Worm (Caenorhabditis elegans) whole organism, young adult: ENCODE data around the gene Y48B6A.1.
"Not testable (repeated sequence)": the region's sequence is repeated elsewhere in the genome, so short reads cannot be mapped to it uniquely, and the experiment has no call there.

Experiments used
- B0019.2 ChIP-seq: fragments of 200-800 bp; sonication (Bioruptor generic); conservative IDR thresholded peaks from 2 replicates; pipeline ENCODE4 v1.3.6; 2022; ENCODE audit warnings: missing genetic modification reagents, missing genetic modification characterization, missing compliant biosample characterization
- B0261.1 ChIP-seq: sonication (generic microtip); optimal IDR thresholded peaks from 2 replicates; lab custom pipeline; 2016; ENCODE audit warnings: mild to moderate bottlenecking, missing genetic modification characterization, moderate library complexity, missing compliant biosample characterization
- C06A6.2 ChIP-seq: fragments of 200-800 bp; sonication (Bioruptor generic); conservative IDR thresholded peaks from 2 replicates; pipeline ENCODE4 v1.3.6; 2022; ENCODE audit warnings: missing genetic modification characterization, missing compliant biosample characterization
- F10E7.11 ChIP-seq: sonication (generic microtip); optimal IDR thresholded peaks from 2 replicates; lab custom pipeline; 2017; ENCODE audit warnings: mild to moderate bottlenecking, missing genetic modification characterization, moderate library complexity, missing compliant biosample characterization
- F33H1.4 ChIP-seq: fragments of 200-800 bp; sonication (Bioruptor generic); IDR thresholded peaks from 2 replicates; pipeline ENCODE4 v1.3.6; 2022; ENCODE audit warnings: missing genetic modification reagents, missing genetic modification characterization, missing compliant biosample characterization
- F49E8.2 ChIP-seq: sonication (generic microtip); optimal IDR thresholded peaks from 3 replicates; lab custom pipeline; 2017; ENCODE audit warnings: missing genetic modification characterization, mild to moderate bottlenecking, missing compliant biosample characterization, antibody characterized with exemption, moderate library complexity; ENCODE audit not compliant: insufficient read depth
- F57C9.4 ChIP-seq: sonication (generic microtip); optimal IDR thresholded peaks from 2 replicates; lab custom pipeline; 2017; ENCODE audit warnings: mild to moderate bottlenecking, missing genetic modification characterization, missing compliant biosample characterization
- K12H6.12 ChIP-seq: fragments of 200-800 bp; sonication (Bioruptor generic); optimal IDR thresholded peaks from 2 replicates; lab custom pipeline; 2018; ENCODE audit warnings: mild to moderate bottlenecking, missing genetic modification characterization, missing compliant biosample characterization
- T07F8.4 ChIP-seq: sonication (generic microtip); optimal IDR thresholded peaks from 2 replicates; lab custom pipeline; 2016; ENCODE audit warnings: mild to moderate bottlenecking, missing genetic modification characterization, moderate library complexity, missing compliant biosample characterization
- Y53F4B.3 ChIP-seq: fragments of 200-800 bp; sonication (Bioruptor generic); IDR thresholded peaks from 2 replicates; pipeline ENCODE4 v1.3.6; 2022; ENCODE audit warnings: missing genetic modification reagents, missing genetic modification characterization, missing compliant biosample characterization
- ZK185.1 ChIP-seq: sonication (generic microtip); optimal IDR thresholded peaks from 2 replicates; lab custom pipeline; 2016; ENCODE audit warnings: mild to moderate bottlenecking, missing genetic modification characterization, missing compliant biosample characterization; ENCODE audit not compliant: poor library complexity, severe bottlenecking
- athp-1 ChIP-seq: sonication (generic microtip); optimal IDR thresholded peaks from 2 replicates; lab custom pipeline; 2017; ENCODE audit warnings: mild to moderate bottlenecking, missing genetic modification characterization, missing compliant biosample characterization
- attf-3 ChIP-seq: fragments of 200-800 bp; sonication (Bioruptor generic); conservative IDR thresholded peaks from 2 replicates; pipeline ENCODE4 v1.3.6; 2022; ENCODE audit warnings: missing genetic modification reagents, missing genetic modification characterization, missing compliant biosample characterization
- ceh-100 ChIP-seq: fragments of 200-800 bp; sonication (Bioruptor generic); IDR thresholded peaks from 2 replicates; pipeline ENCODE4 v1.3.6; 2022; ENCODE audit warnings: missing genetic modification reagents, missing genetic modification characterization, missing compliant biosample characterization
- ceh-58 ChIP-seq: fragments of 200-800 bp; sonication (Bioruptor generic); IDR thresholded peaks from 2 replicates; pipeline ENCODE4 v1.3.6; 2022; ENCODE audit warnings: missing genetic modification characterization, missing compliant biosample characterization
- ceh-79 ChIP-seq: sonication (generic microtip); optimal IDR thresholded peaks from 2 replicates; lab custom pipeline; 2017; ENCODE audit warnings: mild to moderate bottlenecking, missing genetic modification characterization, missing compliant biosample characterization
- dox-1 ChIP-seq: fragments of 200-800 bp; sonication (Bioruptor generic); IDR thresholded peaks from 2 replicates; pipeline ENCODE4 v1.3.6; 2022; ENCODE audit warnings: missing genetic modification reagents, missing genetic modification characterization, missing compliant biosample characterization
- dpl-1 ChIP-seq: fragments of 150-350 bp; optimal IDR thresholded peaks from 2 replicates; lab custom pipeline; 2014; ENCODE audit warnings: missing biosample characterization, missing genetic modification reagents, missing genetic modification characterization
- efl-1 ChIP-seq: fragments of 150-350 bp; optimal IDR thresholded peaks from 2 replicates; lab custom pipeline; 2014; ENCODE audit warnings: missing biosample characterization, missing genetic modification reagents, missing genetic modification characterization
- egl-18 ChIP-seq: fragments of 200-800 bp; sonication (Bioruptor generic); IDR thresholded peaks from 2 replicates; pipeline ENCODE4 v1.3.6; 2022; ENCODE audit warnings: missing genetic modification reagents, missing genetic modification characterization, missing compliant biosample characterization
- egl-44 ChIP-seq: fragments of 200-800 bp; sonication (Bioruptor generic); IDR thresholded peaks from 2 replicates; pipeline ENCODE4 v1.3.6; 2022; ENCODE audit warnings: missing genetic modification reagents, missing genetic modification characterization, missing compliant biosample characterization
- egrh-3 ChIP-seq: fragments of 200-800 bp; sonication (Bioruptor generic); IDR thresholded peaks from 2 replicates; pipeline ENCODE4 v1.3.6; 2022; ENCODE audit warnings: missing genetic modification reagents, missing genetic modification characterization, missing compliant biosample characterization
- ekl-4 ChIP-seq: fragments of 200-800 bp; sonication (Bioruptor generic); IDR thresholded peaks from 2 replicates; pipeline ENCODE4 v1.3.6; 2022; ENCODE audit warnings: missing genetic modification reagents, missing genetic modification characterization, missing compliant biosample characterization
- fkh-3 ChIP-seq: sonication (generic microtip); optimal IDR thresholded peaks from 2 replicates; lab custom pipeline; 2016; ENCODE audit warnings: mild to moderate bottlenecking, missing genetic modification characterization, missing compliant biosample characterization
- hlh-12 ChIP-seq: sonication (generic microtip); optimal IDR thresholded peaks from 2 replicates; lab custom pipeline; 2016; ENCODE audit warnings: missing genetic modification characterization, missing compliant biosample characterization
- let-526 ChIP-seq: fragments of 200-800 bp; sonication (Bioruptor generic); IDR thresholded peaks from 2 replicates; pipeline ENCODE4 v1.3.6; 2022; ENCODE audit warnings: missing genetic modification reagents, missing genetic modification characterization, missing compliant biosample characterization
- lin-35 ChIP-seq, 3 experiments: fragments of 150-350 bp in 2 of 3; sonication (generic microtip) in 1 of 3; optimal IDR thresholded peaks; 2 replicates each; lab custom pipeline; 2014 to 2018; ENCODE audit warnings: missing biosample characterization in 3 of 3, missing genetic modification characterization in 3 of 3, missing genetic modification reagents in 3 of 3
- lin-40 ChIP-seq: sonication (generic microtip); optimal IDR thresholded peaks from 2 replicates; lab custom pipeline; 2016; ENCODE audit warnings: missing genetic modification characterization, mild to moderate bottlenecking, missing compliant biosample characterization, missing genotype, missing genetic modification reagents
- madf-10 ChIP-seq: sonication (generic microtip); optimal IDR thresholded peaks from 2 replicates; lab custom pipeline; 2016; ENCODE audit warnings: mild to moderate bottlenecking, missing genetic modification characterization, missing compliant biosample characterization
- madf-6 ChIP-seq: fragments of 200-800 bp; sonication (Bioruptor generic); IDR thresholded peaks from 2 replicates; pipeline ENCODE4 v1.3.6; 2022; ENCODE audit warnings: missing genetic modification reagents, missing genetic modification characterization, missing compliant biosample characterization
- mcd-1 ChIP-seq: fragments of 200-800 bp; sonication (Bioruptor generic); IDR thresholded peaks from 2 replicates; pipeline ENCODE4 v1.3.6; 2022; ENCODE audit warnings: missing genetic modification reagents, missing genetic modification characterization, missing compliant biosample characterization
- mes-4 ChIP-seq: sonication (generic microtip); optimal IDR thresholded peaks from 2 replicates; lab custom pipeline; 2016; ENCODE audit warnings: missing genotype, missing genetic modification characterization, missing compliant biosample characterization
- nhr-120 ChIP-seq: fragments of 200-800 bp; sonication (Bioruptor generic); IDR thresholded peaks from 2 replicates; pipeline ENCODE4 v1.3.6; 2022; ENCODE audit warnings: missing genetic modification characterization, missing compliant biosample characterization
- pha-4 ChIP-seq: fragments of 150-350 bp; sonication (generic microtip); optimal IDR thresholded peaks from 2 replicates; lab custom pipeline; 2014; ENCODE audit warnings: missing biosample characterization, missing genetic modification reagents, missing genetic modification characterization
- snpc-4 ChIP-seq, 5 experiments: fragments of 150-350 bp in 1 of 5; sonication (generic microtip) in 4 of 5; optimal IDR thresholded peaks; 2 replicates each; lab custom pipeline; 2014 to 2018; ENCODE audit warnings: missing genetic modification characterization in 5 of 5, missing biosample characterization in 3 of 5, antibody characterized with exemption in 2 of 5, mild to moderate bottlenecking in 2 of 5, missing compliant biosample characterization in 2 of 5, missing genotype in 2 of 5, moderate library complexity in 2 of 5, missing genetic modification reagents in 1 of 5
- sptf-2 ChIP-seq: fragments of 200-800 bp; sonication (Bioruptor generic); optimal IDR thresholded peaks from 2 replicates; lab custom pipeline; 2018; ENCODE audit warnings: mild to moderate bottlenecking, missing genetic modification characterization, missing compliant biosample characterization
- unc-130 ChIP-seq: sonication (generic microtip); optimal IDR thresholded peaks from 2 replicates; lab custom pipeline; 2016; ENCODE audit warnings: missing genetic modification reagents, missing genetic modification characterization, missing compliant biosample characterization
- zfh-2 ChIP-seq: fragments of 200-800 bp; sonication (Bioruptor generic); conservative IDR thresholded peaks from 2 replicates; pipeline ENCODE4 v1.3.6; 2022; ENCODE audit warnings: missing genetic modification reagents, missing genetic modification characterization, missing compliant biosample characterization
- ztf-28 ChIP-seq: fragments of 200-800 bp; sonication (Bioruptor generic); IDR thresholded peaks from 2 replicates; pipeline ENCODE4 v1.3.6; 2022; ENCODE audit warnings: missing genetic modification reagents, missing genetic modification characterization, missing compliant biosample characterization

Gene Y48B6A.1

ce11 chrII:14142098-14142554, 12.0 kb downstream of the Y48B6A.1 start, which contains the start of gene cacn-1 (continued):
- 0 out of 2 replicates have a peak, but pooled peaks have one; percentile 24 for TF ChIP-seq B0019.2 (GFP tag; lab: Robert Waterston, UW)
- peak; percentile 20 for TF ChIP-seq athp-1
- TF ChIP-seq ceh-100 (GFP tag; lab: Robert Waterston, UW) = peak; percentile 93
- peak; percentile 34; the same call in 1 of the 2 replicates for TF ChIP-seq madf-6 (GFP tag; lab: Robert Waterston, UW)
- peak; percentile 10 for TF ChIP-seq F49E8.2
- TF ChIP-seq snpc-4 (GFP tag; optimal IDR thresholded peaks at IDR 0.05; lab: Kevin White, UChicago) = not testable (repeated sequence)
- TF ChIP-seq snpc-4 (tag; optimal IDR thresholded peaks at IDR 0.05; lab: Kevin White, UChicago) = peak in 2 of 4 experiments; percentile 35 to 41
- peak; percentile 19; the same call in 1 of the 2 replicates for TF ChIP-seq egl-44 (GFP tag; lab: Robert Waterston, UW)
- peak; percentile 84 for TF ChIP-seq C06A6.2 (GFP tag; lab: Robert Waterston, UW)
- peak; percentile 69 for TF ChIP-seq ekl-4
- peak; percentile 39 for TF ChIP-seq madf-10 (tag; lab: Kevin White, UChicago)
- TF ChIP-seq F33H1.4 (GFP tag; lab: Robert Waterston, UW) = 0 out of 2 replicates have a peak, but pooled peaks have one; percentile 21

ce11 chrII:14138849-14139419, 15.2 kb downstream of the Y48B6A.1 start:
- no peak for TF ChIP-seq F57C9.4 (tag; lab: Kevin White, UChicago)
- peak; percentile 55; the same call in 1 of the 2 replicates for TF ChIP-seq egrh-3 (GFP tag; lab: Robert Waterston, UW)
- TF ChIP-seq dox-1 (GFP tag; lab: Robert Waterston, UW) = 0 out of 2 replicates have a peak, but pooled peaks have one; percentile 7
- no peak for TF ChIP-seq F10E7.11 (tag; lab: Kevin White, UChicago)
- TF ChIP-seq egl-44 (GFP tag; lab: Robert Waterston, UW) = no peak
- no peak for TF ChIP-seq unc-130
- peak; percentile 73 for TF ChIP-seq zfh-2 (GFP tag; lab: Robert Waterston, UW)
- no peak for TF ChIP-seq B0261.1 (tag; lab: Kevin White, UChicago)
- no peak for TF ChIP-seq hlh-12 (tag; lab: Kevin White, UChicago)
- TF ChIP-seq T07F8.4 (tag; lab: Kevin White, UChicago) = no peak

ce11 chrII:14137538-14137937, 16.6 kb downstream of the Y48B6A.1 start, which contains the start of gene K09E4.1:
K09E4.1 (plus strand) TSS chrII:14137838.
- TF ChIP-seq mcd-1 (GFP tag; lab: Robert Waterston, UW) (no peak), egl-18 (GFP tag; lab: Robert Waterston, UW) (no peak), ceh-58 (GFP tag; lab: Robert Waterston, UW) (no peak), let-526 (GFP tag; lab: Robert Waterston, UW) (no peak), snpc-4 (GFP tag; optimal IDR thresholded peaks at IDR 0.05; lab: Kevin White, UChicago) (no peak), snpc-4 (tag; optimal IDR thresholded peaks at IDR 0.05; lab: Kevin White, UChicago) (no peak), egl-44 (GFP tag; lab: Robert Waterston, UW) (no peak), lin-35 (GFP tag; optimal IDR thresholded peaks at IDR 0.05; lab: Kevin White, UChicago) (no peak), attf-3 (no peak), K12H6.12 (tag; lab: Kevin White, UChicago) (no peak)

- TF ChIP-seq sptf-2 (no peak), egrh-3 (GFP tag; lab: Robert Waterston, UW) (peak; percentile 24; the same call in 1 of the 2 replicates), zfh-2 (GFP tag; lab: Robert Waterston, UW) (peak; percentile 68)
Observed at ce11 chrII:14136302-14136701, 17.9 kb downstream of the Y48B6A.1 start.

- TF ChIP-seq ZK185.1 (tag; lab: Kevin White, UChicago) (no peak), fkh-3 (no peak), pha-4 (tag; lab: Kevin White, UChicago) (no peak), ztf-28 (GFP tag; lab: Robert Waterston, UW) (no peak), dpl-1 (GFP tag; lab: Kevin White, UChicago) (no peak), unc-130 (no peak), attf-3 (no peak), efl-1 (no peak), T07F8.4 (tag; lab: Kevin White, UChicago) (no peak), mes-4 (tag; lab: Kevin White, UChicago) (no peak), mcd-1 (GFP tag; lab: Robert Waterston, UW) (no peak), B0261.1 (tag; lab: Kevin White, UChicago) (no peak), ceh-79 (tag; lab: Kevin White, UChicago) (no peak), Y53F4B.3 (GFP tag; lab: Robert Waterston, UW) (no peak), lin-40 (tag; lab: Kevin White, UChicago) (no peak), nhr-120 (no peak)
Observed at ce11 chrII:14132733-14133132, 21.4 kb downstream of the Y48B6A.1 start, which contains the start of gene algn-3. algn-3 (minus strand) TSS chrII:14132833.
